Worm (Caenorhabditis elegans): ENCODE measurements around the gene C56G2.15.

Gene C56G2.15

DNA sequence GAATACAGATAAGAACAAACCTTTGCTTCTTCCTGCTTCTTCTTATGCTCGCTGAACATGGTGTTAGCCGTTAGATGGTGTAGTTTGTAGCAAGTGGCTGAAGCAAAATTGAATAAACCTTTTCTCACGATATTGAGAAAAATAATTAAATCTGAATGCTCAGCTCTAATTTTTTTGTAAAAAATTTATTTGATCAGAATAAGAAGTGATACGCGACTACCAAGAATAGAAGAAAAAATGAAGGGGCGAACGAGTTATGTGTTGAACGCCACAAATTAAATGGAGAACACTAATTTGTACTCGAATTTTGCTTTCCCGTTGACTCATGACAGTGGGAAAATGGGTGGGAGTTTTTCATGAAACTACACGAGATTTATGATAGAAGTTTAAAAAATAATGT is 24.5 kb downstream of the C56G2.15 start, which contains the start of gene C56G2.9:
Gene C56G2.9 (minus strand): TSS at position 101 of the 400 bp plus-strand sequence.
- TF ChIP-seq ztf-29 (GFP tag; IDR thresholded peaks at IDR 0.05), result no peak
- no peak for TF ChIP-seq med-1 (GFP tag; optimal IDR thresholded peaks at IDR 0.05; ENCODE audit: insufficient read depth)
- no peak for TF ChIP-seq cog-1 (tag; optimal IDR thresholded peaks at IDR 0.05)
- TF ChIP-seq ref-1 (GFP tag; conservative IDR thresholded peaks at IDR 0.05), result no peak
- TF ChIP-seq ztf-23 (GFP tag; IDR thresholded peaks at IDR 0.05), result no peak
- TF ChIP-seq T22C8.4 (GFP tag; IDR thresholded peaks at IDR 0.05), result no peak
- no peak for TF ChIP-seq flt-1 (GFP tag; IDR thresholded peaks at IDR 0.05)
- no peak for TF ChIP-seq klf-2 (GFP tag; conservative IDR thresholded peaks at IDR 0.05)
- TF ChIP-seq tab-1 (GFP tag; IDR thresholded peaks at IDR 0.05), result no peak

DNA sequence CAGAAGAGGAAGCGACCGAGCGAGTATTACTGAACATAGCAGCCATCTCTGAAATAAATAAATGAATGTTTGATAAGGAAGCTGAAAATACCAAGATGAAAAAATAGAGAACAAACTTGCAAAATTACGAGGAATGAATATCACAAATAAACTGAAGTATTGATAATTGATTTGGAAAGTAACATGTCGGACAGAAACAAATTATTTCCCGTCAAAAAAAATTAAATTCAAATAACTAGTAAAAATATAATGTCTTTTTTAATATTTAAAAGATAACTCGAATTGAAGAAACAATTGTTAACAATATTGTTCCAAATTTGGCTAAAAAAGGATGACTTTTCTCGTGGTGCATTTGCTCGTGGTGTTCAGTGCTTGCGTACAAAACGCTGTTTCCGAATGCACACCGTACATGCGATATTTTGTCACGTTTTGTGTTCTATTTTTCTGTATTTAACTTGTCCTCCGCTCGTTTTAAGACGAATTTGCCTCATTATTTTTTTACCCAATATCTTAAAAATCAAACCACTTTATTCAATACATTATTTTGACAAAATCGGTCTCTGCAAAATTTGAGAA is 25.7 kb downstream of the C56G2.15 start, which contains the start of gene rpn-13:
Gene rpn-13 (minus strand): TSS at position 51 of the 576 bp plus-strand sequence.
- TF ChIP-seq ztf-23 (GFP tag; IDR thresholded peaks at IDR 0.05) (no peak), cog-1 (tag; optimal IDR thresholded peaks at IDR 0.05) (no peak), ztf-29 (GFP tag; IDR thresholded peaks at IDR 0.05) (no peak), T22C8.4 (GFP tag; IDR thresholded peaks at IDR 0.05) (no peak), ref-1 (GFP tag; conservative IDR thresholded peaks at IDR 0.05) (no peak), med-1 (GFP tag; optimal IDR thresholded peaks at IDR 0.05; ENCODE audit: insufficient read depth) (no peak), tab-1 (GFP tag; IDR thresholded peaks at IDR 0.05) (no peak), flt-1 (GFP tag; IDR thresholded peaks at IDR 0.05) (no peak), klf-2 (GFP tag; conservative IDR thresholded peaks at IDR 0.05) (no peak)

DNA sequence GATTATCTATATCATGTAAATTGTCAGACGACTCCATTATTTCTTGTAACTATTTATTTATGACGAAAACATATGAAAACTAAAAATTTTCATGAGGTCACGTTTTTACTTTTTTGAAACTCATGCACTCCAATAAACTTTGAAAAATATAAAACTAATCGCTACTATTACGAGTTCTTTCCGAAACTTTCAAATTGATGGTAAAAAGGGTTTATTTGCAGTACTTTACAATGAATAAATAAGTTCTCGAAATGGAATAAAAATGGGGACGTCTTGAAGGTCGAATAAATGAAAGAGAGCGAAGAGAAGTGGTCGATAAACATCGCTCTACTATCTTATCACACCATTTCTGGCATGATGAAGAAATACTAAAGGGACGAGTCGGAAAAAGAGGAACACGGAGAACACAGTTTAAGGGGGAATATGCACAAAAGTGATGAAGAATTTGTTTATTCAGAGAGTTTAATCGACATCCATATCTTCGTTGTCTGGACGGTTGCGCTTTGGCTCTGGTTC is 27.7 kb downstream of the C56G2.15 start, which contains the start of gene let-767:
Gene let-767 (minus strand): TSS at position 51 of the 516 bp plus-strand sequence.
- no peak for TF ChIP-seq klf-2 (GFP tag; conservative IDR thresholded peaks at IDR 0.05)
- no peak for TF ChIP-seq med-1 (GFP tag; optimal IDR thresholded peaks at IDR 0.05; ENCODE audit: insufficient read depth)
- TF ChIP-seq cog-1 (tag; optimal IDR thresholded peaks at IDR 0.05), result no peak
- no peak for TF ChIP-seq tab-1 (GFP tag; IDR thresholded peaks at IDR 0.05)
- TF ChIP-seq ztf-29 (GFP tag; IDR thresholded peaks at IDR 0.05), result no peak

DNA sequence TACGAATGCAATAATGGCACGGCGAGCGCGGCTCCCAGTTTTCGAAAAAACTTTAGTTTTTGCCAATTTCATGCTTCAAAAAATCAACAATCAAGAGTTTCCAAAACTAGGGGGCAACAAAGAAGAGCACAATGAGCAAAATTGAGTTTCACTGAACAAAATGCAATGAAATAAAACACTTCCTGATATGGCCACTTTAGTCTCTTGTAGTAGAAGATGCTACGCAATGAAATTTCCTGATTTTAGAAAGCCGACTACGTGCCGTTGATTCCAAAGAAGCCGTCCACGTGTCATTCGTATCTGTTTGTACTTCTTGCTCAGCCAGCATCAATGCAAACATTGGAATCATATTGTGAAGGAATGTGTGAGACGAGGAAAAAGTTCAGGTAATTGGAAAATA is 33.3 kb downstream of the C56G2.15 start:
- TF ChIP-seq klf-2 (GFP tag; conservative IDR thresholded peaks at IDR 0.05) (no peak), cog-1 (tag; optimal IDR thresholded peaks at IDR 0.05) (no peak), T22C8.4 (GFP tag; IDR thresholded peaks at IDR 0.05) (no peak), ref-1 (GFP tag; conservative IDR thresholded peaks at IDR 0.05) (no peak), tab-1 (GFP tag; IDR thresholded peaks at IDR 0.05) (no peak), ztf-23 (GFP tag; IDR thresholded peaks at IDR 0.05) (no peak), ztf-29 (GFP tag; IDR thresholded peaks at IDR 0.05) (no peak), med-1 (GFP tag; optimal IDR thresholded peaks at IDR 0.05; ENCODE audit: insufficient read depth) (no peak), flt-1 (GFP tag; IDR thresholded peaks at IDR 0.05) (no peak)

DNA sequence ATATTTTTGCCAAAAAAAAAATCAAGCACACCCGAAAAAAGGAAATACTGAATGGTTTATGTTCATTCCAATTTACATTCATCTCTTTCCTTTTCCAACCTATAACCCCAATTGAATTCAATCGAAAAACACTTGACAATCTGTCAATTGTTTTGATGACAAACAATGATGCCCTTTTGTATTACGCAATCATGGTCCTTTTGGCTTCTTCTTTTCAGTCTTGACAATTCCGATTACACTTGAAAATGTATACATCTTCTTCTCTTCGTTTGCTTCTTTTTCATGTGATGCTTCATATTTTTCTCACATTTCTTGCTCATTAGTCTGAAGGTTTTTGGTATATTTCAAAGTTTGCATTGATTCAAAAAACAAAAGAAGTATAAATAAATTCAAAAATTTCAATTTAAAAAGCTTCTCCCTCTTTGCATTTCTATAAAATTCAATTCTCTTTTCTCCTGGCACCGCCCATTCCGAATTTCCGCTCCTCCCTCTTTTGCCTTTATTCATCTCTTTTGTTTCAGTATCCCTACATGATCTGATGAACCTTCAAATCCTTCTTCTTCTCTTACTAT is 36.4 kb downstream of the C56G2.15 start, which contains the start of gene C56G2.4:
Gene C56G2.4 (plus strand): TSS at position 522 of the 572 bp plus-strand sequence.
- TF ChIP-seq flt-1 (GFP tag; IDR thresholded peaks at IDR 0.05) (no peak), klf-2 (GFP tag; conservative IDR thresholded peaks at IDR 0.05) (no peak), ztf-23 (GFP tag; IDR thresholded peaks at IDR 0.05) (no peak), ref-1 (GFP tag; conservative IDR thresholded peaks at IDR 0.05) (no peak), tab-1 (GFP tag; IDR thresholded peaks at IDR 0.05) (no peak), med-1 (GFP tag; optimal IDR thresholded peaks at IDR 0.05; ENCODE audit: insufficient read depth) (no peak), ztf-29 (GFP tag; IDR thresholded peaks at IDR 0.05) (no peak), T22C8.4 (GFP tag; IDR thresholded peaks at IDR 0.05) (no peak)

DNA sequence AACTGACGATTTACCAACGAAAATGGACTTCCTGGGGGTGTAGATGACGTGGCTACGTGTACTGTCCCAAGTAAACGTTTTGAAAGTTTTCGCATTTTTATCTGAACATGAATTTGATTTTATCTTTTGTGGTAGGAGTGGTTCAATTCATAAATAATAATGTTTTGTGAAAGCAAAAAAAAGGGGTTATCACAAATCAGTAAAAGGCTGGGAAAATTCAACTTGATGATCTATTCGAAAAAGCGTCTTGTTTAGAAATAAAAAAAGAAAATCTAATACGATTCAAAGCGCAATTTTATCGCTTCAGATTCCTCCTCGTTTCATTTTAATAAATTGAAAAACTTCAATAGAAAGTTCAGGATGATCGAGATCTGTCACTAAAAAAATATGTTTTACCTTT is 43.6 kb downstream of the C56G2.15 start, which contains the start of gene C56G2.5:
Gene C56G2.5 (minus strand): TSS at position 101 of the 400 bp plus-strand sequence.
- TF ChIP-seq tab-1 (GFP tag; IDR thresholded peaks at IDR 0.05) (no peak), med-1 (GFP tag; optimal IDR thresholded peaks at IDR 0.05; ENCODE audit: insufficient read depth) (no peak)

DNA sequence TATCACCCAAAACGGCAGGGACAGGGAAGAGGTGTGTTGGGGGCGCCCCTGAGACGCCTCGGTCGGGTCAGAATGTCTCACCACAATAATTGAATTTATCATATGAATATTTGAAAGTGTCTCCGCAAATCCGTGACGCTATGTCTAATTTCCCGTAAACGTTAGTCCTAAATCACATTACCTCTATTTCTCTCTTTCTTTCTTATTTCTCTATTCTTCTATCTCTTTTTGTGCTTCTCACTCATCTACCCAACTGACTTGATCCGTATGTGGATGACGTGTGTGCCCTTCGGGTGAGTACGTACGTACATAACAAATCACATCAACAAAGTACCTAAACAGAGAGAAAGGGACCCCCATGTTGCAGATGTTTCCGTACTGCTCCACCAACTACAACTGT is 50.4 kb downstream of the C56G2.15 start:
- no peak for TF ChIP-seq med-1 (GFP tag; optimal IDR thresholded peaks at IDR 0.05; ENCODE audit: insufficient read depth)
- no peak for TF ChIP-seq cog-1 (tag; optimal IDR thresholded peaks at IDR 0.05)
- TF ChIP-seq klf-2 (GFP tag; conservative IDR thresholded peaks at IDR 0.05), result no peak
- no peak for TF ChIP-seq ref-1 (GFP tag; conservative IDR thresholded peaks at IDR 0.05)
- TF ChIP-seq T22C8.4 (GFP tag; IDR thresholded peaks at IDR 0.05), result no peak
- TF ChIP-seq tab-1 (GFP tag; IDR thresholded peaks at IDR 0.05), result no peak
- no peak for TF ChIP-seq ztf-23 (GFP tag; IDR thresholded peaks at IDR 0.05)
- no peak for TF ChIP-seq flt-1 (GFP tag; IDR thresholded peaks at IDR 0.05)
- TF ChIP-seq ztf-29 (GFP tag; IDR thresholded peaks at IDR 0.05), result no peak

DNA sequence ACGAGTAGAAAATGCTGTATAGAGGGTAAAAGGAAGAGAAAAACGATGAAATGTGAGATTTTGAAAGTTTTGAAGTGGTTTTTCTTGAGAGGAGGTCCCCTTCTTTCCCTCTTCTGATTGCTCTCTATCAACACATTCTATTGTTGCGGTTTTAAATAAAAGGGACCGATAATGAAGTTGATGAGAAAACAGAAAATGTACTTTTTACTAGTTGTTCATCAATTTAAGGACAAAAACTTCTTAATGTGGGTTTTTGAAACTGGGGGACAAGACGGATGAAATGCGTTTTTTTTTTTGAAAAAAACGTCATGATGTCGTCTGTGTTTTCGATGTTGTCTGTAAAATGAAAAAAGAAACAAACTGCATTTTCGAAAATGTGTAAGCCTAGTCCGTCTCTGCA is 50.9 kb downstream of the C56G2.15 start:
- no peak for TF ChIP-seq ztf-29 (GFP tag; IDR thresholded peaks at IDR 0.05)
- no peak for TF ChIP-seq ztf-23 (GFP tag; IDR thresholded peaks at IDR 0.05)
- no peak for TF ChIP-seq tab-1 (GFP tag; IDR thresholded peaks at IDR 0.05)
- TF ChIP-seq T22C8.4 (GFP tag; IDR thresholded peaks at IDR 0.05), result no peak
- no peak for TF ChIP-seq klf-2 (GFP tag; conservative IDR thresholded peaks at IDR 0.05)

Data from whole organism, midembryonic.